Worm (Caenorhabditis elegans): ENCODE measurements around the gene pcm-1.
A peak's percentile ranks its signal among the peaks of the same experiment; 100 is the strongest.

Gene pcm-1

ce11 chrV:5917707-5918106 lies 46.0 kb downstream of the pcm-1 start, which contains the start of gene lrpr-1 (continued):
- TF ChIP-seq nhr-12 (tag; optimal IDR thresholded peaks at IDR 0.05) (no peak), lir-3 (tag; optimal IDR thresholded peaks at IDR 0.05; ENCODE audit: poor library complexity) (peak; percentile 98), vab-15 (tag; optimal IDR thresholded peaks at IDR 0.05) (peak; percentile 43), unc-98 (GFP tag; IDR thresholded peaks at IDR 0.05) (peak; percentile 92), nhr-11 (tag; optimal IDR thresholded peaks at IDR 0.05) (peak; percentile 71), hpl-2 (GFP tag; optimal IDR thresholded peaks at IDR 0.05) (no peak), nhr-20 (tag; optimal IDR thresholded peaks at IDR 0.05) (peak; percentile 93), unc-86 (tag; optimal IDR thresholded peaks at IDR 0.05) (peak; percentile 86), elt-3 (tag; optimal IDR thresholded peaks at IDR 0.05) (peak in 2 of 6 experiments; percentile 16 to 35), lin-13 (GFP tag; optimal IDR thresholded peaks at IDR 0.05) (peak; percentile 71), grh-1 (GFP tag; IDR thresholded peaks at IDR 0.05) (peak; percentile 88), egl-13 (tag; optimal IDR thresholded peaks at IDR 0.05) (peak; percentile 96), nhr-28 (tag; optimal IDR thresholded peaks at IDR 0.05) (no peak), pag-3 (tag; optimal IDR thresholded peaks at IDR 0.05; ENCODE audit: borderline replicate concordance, insufficient read depth) (no peak), F16B12.6 (tag; optimal IDR thresholded peaks at IDR 0.05) (peak; percentile 46), efl-3 (GFP tag; optimal IDR thresholded peaks at IDR 0.05) (peak; percentile 90), nhr-237 (tag; optimal IDR thresholded peaks at IDR 0.05) (peak; percentile 45), nhr-19 (GFP tag; conservative IDR thresholded peaks at IDR 0.05) (peak; percentile 93), fkh-4 (tag; optimal IDR thresholded peaks at IDR 0.05; ENCODE audit: borderline replicate concordance) (peak; percentile 100), aha-1 (tag; optimal IDR thresholded peaks at IDR 0.05) (no peak), lin-39 (tag; optimal IDR thresholded peaks at IDR 0.05) (peak; percentile 69), lin-14 (GFP tag; optimal IDR thresholded peaks at IDR 0.05) (peak; percentile 86), ceh-8 (GFP tag; optimal IDR thresholded peaks at IDR 0.05) (peak; percentile 77), dpl-1 (GFP tag; optimal IDR thresholded peaks at IDR 0.05) (peak; percentile 97 to 99 (median 98)), nhr-85 (tag) (peak; percentile 98), skn-1 (tag; optimal IDR thresholded peaks at IDR 0.05) (peak; percentile 66), irx-1 (tag; optimal IDR thresholded peaks at IDR 0.05) (peak; percentile 98), fos-1 (tag; optimal IDR thresholded peaks at IDR 0.05) (peak; percentile 59), elt-2 (tag; optimal IDR thresholded peaks at IDR 0.05) (peak; percentile 89), lsy-2 (tag; optimal IDR thresholded peaks at IDR 0.05) (peak; percentile 85 to 87), rnt-1 (tag; optimal IDR thresholded peaks at IDR 0.05) (peak; percentile 100), nhr-84 (tag; optimal IDR thresholded peaks at IDR 0.05) (no peak), ceh-88 (GFP tag; IDR thresholded peaks at IDR 0.05) (peak; percentile 71; the same call in 1 of the 2 replicates), nhr-77 (tag; optimal IDR thresholded peaks at IDR 0.05) (peak; percentile 36), Y116A8C.19 (tag; optimal IDR thresholded peaks at IDR 0.05; ENCODE audit: borderline replicate concordance) (peak; percentile 96), pax-3 (tag; optimal IDR thresholded peaks at IDR 0.05) (peak; percentile 97), ztf-4 (tag; optimal IDR thresholded peaks at IDR 0.05) (no peak)

- no peak for TF ChIP-seq efl-1 (optimal IDR thresholded peaks at IDR 0.05)
- peak in 1 of 2 experiments; percentile 75 for TF ChIP-seq efl-1 (GFP tag; optimal IDR thresholded peaks at IDR 0.05 in 1 of 2)
- TF ChIP-seq mdl-1 (tag; optimal IDR thresholded peaks at IDR 0.05) = no peak
- no peak for TF ChIP-seq unc-86 (tag; optimal IDR thresholded peaks at IDR 0.05)
These were observed 46.8 kb downstream of the pcm-1 start for ce11 chrV:5916862-5917261.

DNA sequence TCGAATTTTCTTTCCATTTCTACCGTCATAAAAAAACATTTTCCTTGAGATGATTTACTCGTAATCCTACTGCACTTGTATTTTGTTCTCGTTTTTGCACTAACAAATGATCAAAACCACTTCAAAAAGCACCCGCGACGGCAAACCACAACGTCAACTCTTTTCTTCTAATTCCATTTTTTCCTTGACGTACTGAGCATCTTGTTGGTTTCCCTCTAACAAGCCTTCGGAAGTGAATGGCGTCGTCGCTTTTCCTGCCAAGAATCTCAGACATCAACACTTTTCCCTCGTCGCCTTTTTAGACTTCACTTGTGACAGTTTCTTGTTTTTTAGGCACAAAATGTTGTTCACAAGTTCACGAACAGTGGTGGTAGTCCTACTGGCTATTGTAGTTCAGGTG lies 51.3 kb downstream of the pcm-1 start, which contains the start of gene C04E6.13:
C04E6.13 (plus strand) TSS at position 301 of the 400 bp plus-strand sequence.
- no peak for TF ChIP-seq lir-3 (tag; optimal IDR thresholded peaks at IDR 0.05; ENCODE audit: poor library complexity)
- no peak for TF ChIP-seq unc-62 (GFP tag; optimal IDR thresholded peaks at IDR 0.05)
- TF ChIP-seq nhr-11 (tag; optimal IDR thresholded peaks at IDR 0.05) = no peak
- TF ChIP-seq efl-1 (optimal IDR thresholded peaks at IDR 0.05) = no peak
- TF ChIP-seq efl-1 (GFP tag; optimal IDR thresholded peaks at IDR 0.05 in 1 of 2) = peak in 1 of 2 experiments; percentile 7
- no peak for TF ChIP-seq lin-39 (tag; optimal IDR thresholded peaks at IDR 0.05)
- no peak for TF ChIP-seq fkh-10 (GFP tag; optimal IDR thresholded peaks at IDR 0.05)

Data from whole organism, L1 larva.